Worm (Caenorhabditis elegans) whole organism, L2 larva: Measurements from ENCODE around the gene prp-39.

Experiments
- C34F6.9 ChIP-seq: fragments of 150-350 bp; optimal IDR thresholded peaks from 2 replicates; lab custom pipeline; 2014; ENCODE audit warnings: missing biosample characterization, missing genetic modification characterization
- F13H6.1 ChIP-seq: sonication (generic microtip); optimal IDR thresholded peaks from 2 replicates; lab custom pipeline; 2016; ENCODE audit warnings: missing genetic modification characterization, missing compliant biosample characterization
- R02D3.7 ChIP-seq: fragments of 150-350 bp; optimal IDR thresholded peaks from 2 replicates; lab custom pipeline; 2014; ENCODE audit warnings: missing biosample characterization, missing genetic modification characterization
- alr-1 ChIP-seq: fragments of 150-350 bp; optimal IDR thresholded peaks from 2 replicates; lab custom pipeline; 2014; ENCODE audit warnings: missing biosample characterization, missing genetic modification characterization
- aly-2 ChIP-seq: fragments of 150-350 bp; optimal IDR thresholded peaks from 2 replicates; lab custom pipeline; 2014; ENCODE audit warnings: missing biosample characterization, missing genetic modification characterization
- ama-1 ChIP-seq: fragments of 150-350 bp; optimal IDR thresholded peaks from 2 replicates; lab custom pipeline; 2018; ENCODE audit warnings: inconsistent platforms
- blmp-1 ChIP-seq: sonication (generic microtip); optimal IDR thresholded peaks from 2 replicates; lab custom pipeline; 2017; ENCODE audit warnings: missing genetic modification characterization, mild to moderate bottlenecking, missing compliant biosample characterization, antibody characterized with exemption, moderate library complexity; ENCODE audit not compliant: insufficient read depth
- ceh-16 ChIP-seq: fragments of 150-350 bp; optimal IDR thresholded peaks from 2 replicates; lab custom pipeline; 2014; ENCODE audit warnings: missing biosample characterization, missing genetic modification characterization
- crh-2 ChIP-seq: sonication (generic microtip); optimal IDR thresholded peaks from 2 replicates; lab custom pipeline; 2017; ENCODE audit warnings: missing biosample characterization, missing genetic modification characterization
- egl-27 ChIP-seq: sonication (generic microtip); optimal IDR thresholded peaks from 3 replicates; lab custom pipeline; 2017; ENCODE audit warnings: missing biosample characterization, missing genetic modification reagents, missing genetic modification characterization
- elt-1 ChIP-seq: fragments of 150-350 bp; optimal IDR thresholded peaks from 2 replicates; lab custom pipeline; 2014; ENCODE audit warnings: missing biosample characterization, missing genetic modification characterization
- elt-3 ChIP-seq: sonication (generic microtip); optimal IDR thresholded peaks from 2 replicates; lab custom pipeline; 2017; ENCODE audit warnings: missing biosample characterization, missing genetic modification characterization
- gmeb-1 ChIP-seq: fragments of 150-350 bp; optimal IDR thresholded peaks from 2 replicates; lab custom pipeline; 2014; ENCODE audit warnings: missing biosample characterization, missing genetic modification characterization
- lin-11 ChIP-seq: fragments of 150-350 bp; sonication (generic microtip); optimal IDR thresholded peaks from 2 replicates; lab custom pipeline; 2014; ENCODE audit warnings: missing biosample characterization, missing genetic modification characterization, inconsistent platforms, mixed read lengths
- lin-13 ChIP-seq: fragments of 150-350 bp; optimal IDR thresholded peaks from 2 replicates; lab custom pipeline; 2014; ENCODE audit warnings: missing biosample characterization, missing genetic modification reagents, missing genetic modification characterization
- lin-39 ChIP-seq: fragments of 150-350 bp; optimal IDR thresholded peaks from 2 replicates; lab custom pipeline; 2014; ENCODE audit warnings: missing biosample characterization, missing genetic modification reagents, missing genetic modification characterization
- lsy-2 ChIP-seq, 2 experiments: fragments of 150-350 bp in 1 of 2; sonication (generic microtip) in 1 of 2; optimal IDR thresholded peaks; 2 replicates each; lab custom pipeline; 2014 to 2017; ENCODE audit warnings: missing biosample characterization in 2 of 2, missing genetic modification characterization in 2 of 2
- mab-5 ChIP-seq: fragments of 150-350 bp; optimal IDR thresholded peaks from 2 replicates; lab custom pipeline; 2014; ENCODE audit warnings: missing biosample characterization, missing genetic modification characterization
- mbf-1 ChIP-seq: sonication (generic microtip); optimal IDR thresholded peaks from 2 replicates; lab custom pipeline; 2017; ENCODE audit warnings: missing biosample characterization, missing genetic modification characterization
- mdl-1 ChIP-seq, 2 experiments: fragments of 150-350 bp in 1 of 2; sonication (generic microtip) in 1 of 2; optimal IDR thresholded peaks; 2 replicates each; lab custom pipeline; 2017; ENCODE audit warnings: missing biosample characterization in 2 of 2, missing genetic modification characterization in 2 of 2
- nhr-12 ChIP-seq: fragments of 150-350 bp; optimal IDR thresholded peaks from 2 replicates; lab custom pipeline; 2014; ENCODE audit warnings: missing biosample characterization, missing genetic modification characterization
- nhr-129 ChIP-seq: fragments of 150-350 bp; optimal IDR thresholded peaks from 2 replicates; lab custom pipeline; 2014; ENCODE audit warnings: missing biosample characterization, missing genetic modification characterization
- nhr-21 ChIP-seq: fragments of 150-350 bp; optimal IDR thresholded peaks from 2 replicates; lab custom pipeline; 2014; ENCODE audit warnings: missing biosample characterization, missing genetic modification characterization
- nhr-23 ChIP-seq: fragments of 150-350 bp; optimal IDR thresholded peaks from 2 replicates; lab custom pipeline; 2014; ENCODE audit warnings: missing biosample characterization, missing genetic modification reagents, missing genetic modification characterization
- nhr-237 ChIP-seq: fragments of 150-350 bp; optimal IDR thresholded peaks from 2 replicates; lab custom pipeline; 2014; ENCODE audit warnings: missing biosample characterization, missing genetic modification characterization
- nhr-25 ChIP-seq: fragments of 150-350 bp; sonication (generic microtip); optimal IDR thresholded peaks from 3 replicates; lab custom pipeline; 2014; ENCODE audit warnings: missing biosample characterization, missing genetic modification characterization
- nhr-6 ChIP-seq: fragments of 150-350 bp; optimal IDR thresholded peaks from 2 replicates; lab custom pipeline; 2014; ENCODE audit warnings: missing biosample characterization, missing genetic modification characterization
- nhr-77 ChIP-seq: fragments of 150-350 bp; optimal IDR thresholded peaks from 2 replicates; lab custom pipeline; 2014; ENCODE audit warnings: missing biosample characterization, missing genetic modification characterization
- peb-1 ChIP-seq: fragments of 150-350 bp; optimal IDR thresholded peaks from 2 replicates; lab custom pipeline; 2014; ENCODE audit warnings: missing biosample characterization, missing genetic modification characterization
- sem-4 ChIP-seq: fragments of 150-350 bp; optimal IDR thresholded peaks from 2 replicates; lab custom pipeline; 2014; ENCODE audit warnings: missing biosample characterization, missing genetic modification reagents, missing genetic modification characterization
- skn-1 ChIP-seq: sonication (generic microtip); optimal IDR thresholded peaks from 2 replicates; lab custom pipeline; 2017; ENCODE audit warnings: missing biosample characterization, missing genetic modification characterization
- sma-3 ChIP-seq: sonication (generic microtip); optimal IDR thresholded peaks from 2 replicates; lab custom pipeline; 2016; ENCODE audit warnings: missing genetic modification reagents, missing genetic modification characterization, missing compliant biosample characterization
- sma-9 ChIP-seq, 2 experiments: fragments of 150-350 bp in 1 of 2; sonication (generic microtip) in 1 of 2; optimal IDR thresholded peaks; 2 replicates each; lab custom pipeline; 2014 to 2016; ENCODE audit warnings: missing genetic modification characterization in 2 of 2, mild to moderate bottlenecking in 1 of 2, missing biosample characterization in 1 of 2, missing compliant biosample characterization in 1 of 2, missing genetic modification reagents in 1 of 2, moderate library complexity in 1 of 2
- snpc-4 ChIP-seq: fragments of 150-350 bp; optimal IDR thresholded peaks from 2 replicates; lab custom pipeline; 2014; ENCODE audit warnings: missing biosample characterization, missing genetic modification characterization
- unc-39 ChIP-seq: fragments of 150-350 bp; optimal IDR thresholded peaks from 2 replicates; lab custom pipeline; 2014; ENCODE audit warnings: missing biosample characterization, missing genetic modification characterization
- unc-55 ChIP-seq: fragments of 150-350 bp; sonication (generic microtip); optimal IDR thresholded peaks from 3 replicates; lab custom pipeline; 2014; ENCODE audit warnings: missing biosample characterization, missing genetic modification reagents, missing genetic modification characterization
- unc-62 ChIP-seq: fragments of 150-350 bp; optimal IDR thresholded peaks from 2 replicates; lab custom pipeline; 2014; ENCODE audit warnings: missing biosample characterization, missing genetic modification reagents, missing genetic modification characterization
- zag-1 ChIP-seq: fragments of 150-350 bp; optimal IDR thresholded peaks from 2 replicates; lab custom pipeline; 2014; ENCODE audit warnings: missing biosample characterization, missing genetic modification characterization
- ztf-1 ChIP-seq: fragments of 200-800 bp; sonication (Bioruptor generic); conservative IDR thresholded peaks from 2 replicates; pipeline ENCODE4 v1.3.6; 2022; ENCODE audit warnings: missing genetic modification characterization, missing compliant biosample characterization
- ztf-11 ChIP-seq: sonication (generic microtip); optimal IDR thresholded peaks from 2 replicates; lab custom pipeline; 2017; ENCODE audit warnings: missing biosample characterization, missing genetic modification characterization

prp-39 gene

DNA sequence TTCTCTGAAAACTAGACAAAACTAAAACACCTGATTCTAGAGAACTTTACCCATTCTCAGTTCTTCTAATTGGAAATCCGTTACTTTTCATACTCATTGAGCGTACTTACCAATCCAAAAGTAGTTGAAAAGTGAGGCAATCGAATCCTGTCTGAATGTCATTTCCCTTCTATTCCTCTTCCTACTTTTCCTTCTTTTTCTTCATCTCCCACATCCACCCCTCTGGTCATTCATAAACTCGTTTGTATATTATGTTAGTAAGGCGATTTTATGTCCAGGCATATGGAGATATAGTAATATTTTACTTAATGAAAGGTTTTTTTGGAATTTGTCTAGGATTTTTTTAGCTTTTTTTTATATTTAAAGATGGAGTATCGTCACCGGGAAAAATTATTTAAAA is 25.9 kb upstream of the prp-39 start:
- TF ChIP-seq nhr-6 (tag; lab: Kevin White, UChicago): no peak
- TF ChIP-seq lin-39: no peak
- no peak for TF ChIP-seq mdl-1 (tag; optimal IDR thresholded peaks at IDR 0.05; lab: Kevin White, UChicago)
- no peak for TF ChIP-seq nhr-77 (tag; lab: Kevin White, UChicago)
- no peak for TF ChIP-seq zag-1
- no peak for TF ChIP-seq F13H6.1 (tag; lab: Kevin White, UChicago)
- no peak for TF ChIP-seq ceh-16 (tag; lab: Kevin White, UChicago)
- TF ChIP-seq unc-62 (GFP tag; lab: Kevin White, UChicago): no peak
- no peak for TF ChIP-seq mbf-1 (tag; lab: Kevin White, UChicago)
- TF ChIP-seq peb-1 (tag; lab: Kevin White, UChicago): no peak
- no peak for TF ChIP-seq sem-4
- no peak for TF ChIP-seq aly-2 (tag; lab: Kevin White, UChicago)
- TF ChIP-seq nhr-21 (tag; lab: Kevin White, UChicago): no peak
- TF ChIP-seq C34F6.9 (tag; lab: Kevin White, UChicago): no peak
- no peak for TF ChIP-seq unc-55 (GFP tag; lab: Kevin White, UChicago)
- no peak for TF ChIP-seq nhr-25
- TF ChIP-seq, all 48 proteins: peak for 0

DNA sequence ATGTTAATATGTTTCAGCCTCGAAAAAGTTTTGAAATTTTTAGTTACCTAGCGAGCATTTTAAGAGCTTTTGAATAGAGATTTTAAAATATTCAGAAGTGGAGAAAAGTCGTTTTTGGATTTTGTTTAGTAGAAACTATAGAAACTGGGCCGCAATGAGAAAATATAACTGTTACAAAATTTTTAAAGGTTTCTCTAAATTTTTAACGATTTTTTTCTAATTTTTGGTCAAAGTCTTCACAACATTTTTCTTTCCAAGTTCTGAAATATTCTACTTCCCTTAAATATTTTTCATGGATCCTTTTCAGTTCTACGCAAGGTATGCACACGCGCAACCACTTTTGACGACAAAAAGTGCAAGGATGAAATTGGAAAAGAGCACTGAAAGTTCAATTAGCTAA is 23.1 kb upstream of the prp-39 start, which contains the start of gene peli-1:
TSS of gene peli-1 (plus strand) at position 301 of the 400 bp plus-strand sequence.
- TF ChIP-seq lin-11 (tag; lab: Kevin White, UChicago): no peak
- TF ChIP-seq mdl-1 (tag; optimal IDR thresholded peaks at IDR 0.05; lab: Kevin White, UChicago): no peak
- no peak for TF ChIP-seq elt-1
- TF ChIP-seq lin-13 (GFP tag; lab: Kevin White, UChicago): no peak
- no peak for TF ChIP-seq C34F6.9 (tag; lab: Kevin White, UChicago)
- no peak for TF ChIP-seq lsy-2 (tag; optimal IDR thresholded peaks at IDR 0.05; lab: Kevin White, UChicago)
- TF ChIP-seq blmp-1 (tag; lab: Kevin White, UChicago): no peak
- TF ChIP-seq snpc-4 (tag; lab: Kevin White, UChicago): no peak
- TF ChIP-seq nhr-12 (tag; lab: Kevin White, UChicago): no peak
- no peak for TF ChIP-seq sem-4
- TF ChIP-seq mbf-1 (tag; lab: Kevin White, UChicago): no peak
- no peak for TF ChIP-seq F13H6.1 (tag; lab: Kevin White, UChicago)
- TF ChIP-seq skn-1 (tag; lab: Kevin White, UChicago): no peak
- TF ChIP-seq nhr-21 (tag; lab: Kevin White, UChicago): no peak
- TF ChIP-seq nhr-129 (tag; lab: Kevin White, UChicago): no peak

DNA sequence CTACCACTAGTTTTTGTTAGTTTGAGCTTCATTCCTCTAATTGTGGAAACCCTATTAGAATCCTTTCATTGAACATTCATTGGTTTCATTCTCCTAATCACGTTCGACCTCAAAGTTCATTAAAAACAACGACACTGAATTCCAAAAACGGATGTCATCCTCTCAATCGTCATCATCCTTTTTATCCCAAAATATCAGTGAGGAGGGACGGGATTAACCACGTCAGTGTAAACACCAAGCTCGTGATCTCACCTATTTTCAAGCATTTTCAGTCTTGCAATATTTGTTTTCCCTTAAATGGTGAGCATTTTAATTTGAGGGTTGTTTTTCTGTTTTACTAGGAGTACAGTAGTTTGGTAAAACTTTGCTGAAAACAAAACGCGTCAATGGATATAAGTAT is 22.0 kb upstream of the prp-39 start:
- TF ChIP-seq sem-4 (no peak), sma-9 (GFP tag; optimal IDR thresholded peaks at IDR 0.05; lab: Kevin White, UChicago) (peak; percentile 5), sma-9 (tag; optimal IDR thresholded peaks at IDR 0.05; lab: Kevin White, UChicago) (no peak)

DNA sequence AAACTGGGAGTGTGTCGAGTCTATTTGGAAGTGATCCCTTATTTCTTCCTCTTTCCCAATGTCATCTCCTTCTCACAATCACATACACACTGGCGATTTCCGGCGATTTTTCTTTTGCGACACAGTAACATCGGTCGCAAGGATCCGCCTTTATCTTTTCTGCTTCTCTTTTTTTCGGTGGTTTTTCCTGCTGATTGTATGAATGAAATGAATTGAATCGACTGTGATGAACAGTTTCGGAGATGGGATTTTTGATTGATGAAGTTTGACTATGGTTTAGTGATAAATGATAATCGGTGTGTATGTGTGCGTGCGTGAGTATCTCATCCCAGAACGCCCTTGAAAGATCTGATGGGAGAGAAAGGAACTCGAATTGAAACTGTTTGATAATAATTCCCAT is 18.7 kb upstream of the prp-39 start:
- TF ChIP-seq sma-9 (GFP tag; optimal IDR thresholded peaks at IDR 0.05; lab: Kevin White, UChicago) (peak; percentile 58), sma-9 (tag; optimal IDR thresholded peaks at IDR 0.05; lab: Kevin White, UChicago) (no peak), nhr-21 (tag; lab: Kevin White, UChicago) (peak; percentile 80), mab-5 (tag; lab: Kevin White, UChicago) (no peak), alr-1 (tag; lab: Kevin White, UChicago) (no peak), gmeb-1 (tag; lab: Kevin White, UChicago) (no peak), nhr-23 (no peak), zag-1 (no peak), skn-1 (tag; lab: Kevin White, UChicago) (no peak), ceh-16 (tag; lab: Kevin White, UChicago) (no peak), ztf-1 (no peak), nhr-237 (no peak), ztf-11 (tag; lab: Kevin White, UChicago) (no peak), egl-27 (tag; lab: Kevin White, UChicago) (peak; percentile 18), nhr-25 (peak; percentile 41), R02D3.7 (no peak), ama-1 (lab: Kevin White, UChicago) (peak; percentile 57), unc-62 (GFP tag; lab: Kevin White, UChicago) (no peak), elt-1 (no peak), elt-3 (no peak), nhr-6 (tag; lab: Kevin White, UChicago) (no peak), mdl-1 (tag; optimal IDR thresholded peaks at IDR 0.05; lab: Kevin White, UChicago) (no peak), mbf-1 (tag; lab: Kevin White, UChicago) (no peak), lsy-2 (tag; optimal IDR thresholded peaks at IDR 0.05; lab: Kevin White, UChicago) (no peak), sma-3 (GFP tag; lab: Kevin White, UChicago) (peak; percentile 62), nhr-129 (tag; lab: Kevin White, UChicago) (no peak), crh-2 (no peak), blmp-1 (tag; lab: Kevin White, UChicago) (peak; percentile 2), lin-11 (tag; lab: Kevin White, UChicago) (no peak), unc-39 (tag; lab: Kevin White, UChicago) (no peak), F13H6.1 (tag; lab: Kevin White, UChicago) (no peak), snpc-4 (tag; lab: Kevin White, UChicago) (no peak)
